Worm (Caenorhabditis elegans): ENCODE data around the gene T16G1.18.
A peak's percentile ranks its signal among the peaks of the same experiment; 100 is the strongest.

The T16G1.18 gene

DNA sequence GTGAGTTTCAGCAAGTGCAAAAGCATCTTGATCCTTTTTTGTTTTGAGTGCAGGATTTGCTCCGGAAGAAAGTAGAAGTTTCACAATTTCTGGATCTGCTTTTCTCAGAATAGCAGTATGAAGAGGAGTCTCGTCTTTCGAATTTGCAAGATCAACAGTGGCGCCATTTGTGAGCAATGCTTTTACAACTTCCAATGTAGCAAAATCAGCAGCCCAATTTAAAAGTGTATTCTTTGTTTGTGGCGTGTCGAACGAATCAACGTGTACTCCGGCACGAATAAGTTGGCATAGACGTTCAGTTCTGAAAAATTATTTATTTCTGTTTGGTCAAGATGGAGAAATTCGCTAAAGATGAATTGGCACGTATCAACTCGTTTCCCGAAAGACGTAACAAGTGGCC lies 1.5 kb upstream of the T16G1.18 start, which contains the start of gene T16G1.13:
TSS of gene T16G1.13 (plus strand) at position 301 of the 400 bp plus-strand sequence.
- TF ChIP-seq med-1 (GFP tag; optimal IDR thresholded peaks at IDR 0.05; ENCODE audit: insufficient read depth): no peak
- TF ChIP-seq cog-1 (tag; optimal IDR thresholded peaks at IDR 0.05): no peak
- TF ChIP-seq T22C8.4 (GFP tag; IDR thresholded peaks at IDR 0.05): no peak
- no peak for TF ChIP-seq klf-2 (GFP tag; conservative IDR thresholded peaks at IDR 0.05)
- no peak for TF ChIP-seq ztf-23 (GFP tag; IDR thresholded peaks at IDR 0.05)
- no peak for TF ChIP-seq flt-1 (GFP tag; IDR thresholded peaks at IDR 0.05)
- no peak for TF ChIP-seq ztf-29 (GFP tag; IDR thresholded peaks at IDR 0.05)
- no peak for TF ChIP-seq ref-1 (GFP tag; conservative IDR thresholded peaks at IDR 0.05)
- no peak for TF ChIP-seq tab-1 (GFP tag; IDR thresholded peaks at IDR 0.05)

DNA sequence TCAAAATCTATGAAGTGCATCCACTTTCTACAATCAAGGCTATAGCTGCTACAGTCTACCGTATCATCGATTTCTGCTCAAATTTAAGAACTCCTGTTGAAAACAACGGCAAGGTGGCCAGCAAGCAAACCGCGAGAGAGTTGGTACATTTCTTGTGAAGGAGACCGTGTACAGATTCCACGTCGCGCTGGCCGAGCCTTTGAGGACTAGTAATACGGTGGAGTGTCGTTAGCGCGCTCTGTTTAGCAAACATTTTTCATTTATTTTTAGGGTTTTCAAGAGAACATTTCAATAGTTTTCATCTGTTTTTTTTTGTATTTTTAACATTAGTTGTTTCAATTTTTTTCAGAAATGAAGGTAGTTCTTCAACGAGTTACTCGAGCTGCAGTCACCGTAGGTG lies 1.2 kb downstream of the T16G1.18 start, which contains the start of gene pqn-68:
TSS of gene pqn-68 (plus strand) at position 350 of the 400 bp plus-strand sequence.
- TF ChIP-seq ref-1 (GFP tag; conservative IDR thresholded peaks at IDR 0.05): no peak
- TF ChIP-seq tab-1 (GFP tag; IDR thresholded peaks at IDR 0.05): no peak
- no peak for TF ChIP-seq klf-2 (GFP tag; conservative IDR thresholded peaks at IDR 0.05)
- TF ChIP-seq flt-1 (GFP tag; IDR thresholded peaks at IDR 0.05): no peak
- TF ChIP-seq ztf-29 (GFP tag; IDR thresholded peaks at IDR 0.05): no peak
- TF ChIP-seq med-1 (GFP tag; optimal IDR thresholded peaks at IDR 0.05; ENCODE audit: insufficient read depth): no peak
- no peak for TF ChIP-seq T22C8.4 (GFP tag; IDR thresholded peaks at IDR 0.05)
- no peak for TF ChIP-seq cog-1 (tag; optimal IDR thresholded peaks at IDR 0.05)
- TF ChIP-seq ztf-23 (GFP tag; IDR thresholded peaks at IDR 0.05): no peak

DNA sequence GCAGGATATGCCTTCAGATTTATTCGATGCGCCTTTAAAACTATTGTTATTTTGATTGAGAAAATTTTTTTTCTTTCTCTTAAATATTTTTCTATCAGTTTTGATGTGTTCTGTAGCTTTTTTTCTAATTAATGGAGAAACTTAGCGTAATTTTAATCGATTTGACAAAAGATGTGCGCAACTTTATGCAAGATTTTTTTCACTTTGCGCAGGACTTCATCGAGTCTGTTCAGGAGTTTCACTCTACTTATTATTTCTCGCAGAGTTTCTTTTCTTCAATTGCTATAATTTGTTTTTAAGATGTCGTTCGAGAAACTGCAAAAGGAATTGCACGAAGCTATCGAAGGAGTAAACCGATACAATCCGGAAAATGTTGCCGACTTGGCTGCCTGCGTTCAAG lies 2.6 kb downstream of the T16G1.18 start, which contains the start of gene eif-3.K:
TSS of gene eif-3.K (plus strand) at position 301 of the 400 bp plus-strand sequence.
- no peak for TF ChIP-seq ztf-29 (GFP tag; IDR thresholded peaks at IDR 0.05)

DNA sequence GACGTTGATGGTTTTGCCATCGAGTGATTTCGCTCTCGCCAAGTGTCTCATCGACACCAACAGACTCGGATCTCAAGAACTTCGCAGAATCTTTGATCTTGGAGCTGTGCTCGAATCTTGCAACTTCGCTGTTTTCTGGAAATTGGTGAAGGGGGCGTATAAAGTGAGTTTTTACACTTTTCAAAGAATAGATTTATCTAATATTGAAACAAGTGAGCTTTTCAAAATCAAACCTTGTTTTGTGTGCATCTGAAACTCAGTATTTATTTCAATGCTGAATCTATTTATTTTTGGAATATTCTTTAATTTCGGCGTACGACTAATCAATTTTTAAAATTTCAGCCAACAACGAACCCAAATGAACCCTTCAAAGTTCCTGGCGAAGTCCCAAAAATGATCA lies 3.2 kb downstream of the T16G1.18 start:
- TF ChIP-seq flt-1 (GFP tag; IDR thresholded peaks at IDR 0.05): no peak
- no peak for TF ChIP-seq tab-1 (GFP tag; IDR thresholded peaks at IDR 0.05)
- TF ChIP-seq ztf-29 (GFP tag; IDR thresholded peaks at IDR 0.05): no peak
- no peak for TF ChIP-seq ztf-23 (GFP tag; IDR thresholded peaks at IDR 0.05)
- TF ChIP-seq klf-2 (GFP tag; conservative IDR thresholded peaks at IDR 0.05): no peak
- no peak for TF ChIP-seq T22C8.4 (GFP tag; IDR thresholded peaks at IDR 0.05)
- TF ChIP-seq ref-1 (GFP tag; conservative IDR thresholded peaks at IDR 0.05): no peak
- TF ChIP-seq cog-1 (tag; optimal IDR thresholded peaks at IDR 0.05): no peak
- TF ChIP-seq med-1 (GFP tag; optimal IDR thresholded peaks at IDR 0.05; ENCODE audit: insufficient read depth): no peak

DNA sequence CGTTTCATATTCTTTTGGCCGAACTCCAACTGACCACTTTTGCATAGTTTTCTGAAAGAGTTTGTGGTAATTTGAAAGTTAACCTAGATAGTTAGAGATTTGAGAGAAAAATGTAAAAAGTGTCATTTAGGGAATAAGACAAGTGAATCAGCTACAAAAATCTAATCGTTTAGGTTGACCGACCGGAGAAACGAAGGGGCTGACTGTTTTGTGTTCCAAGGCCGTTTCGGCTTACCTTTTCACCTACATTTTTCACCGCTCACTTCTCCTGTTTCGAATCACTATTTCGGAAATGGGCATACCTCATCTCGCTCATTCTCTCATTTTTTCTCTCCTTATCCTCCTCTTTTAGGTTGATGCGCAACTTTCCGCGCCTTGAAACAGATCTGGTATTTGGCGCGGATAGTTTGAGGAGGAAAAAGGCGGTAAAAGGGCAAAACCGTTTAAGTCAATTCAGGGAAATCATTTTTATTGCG lies 10.0 kb downstream of the T16G1.18 start, which contains the start of gene mpst-7:
TSS of gene mpst-7 (minus strand) at position 51 of the 476 bp plus-strand sequence.
- TF ChIP-seq ztf-29 (GFP tag; IDR thresholded peaks at IDR 0.05) (no peak), T22C8.4 (GFP tag; IDR thresholded peaks at IDR 0.05) (no peak), flt-1 (GFP tag; IDR thresholded peaks at IDR 0.05) (no peak), cog-1 (tag; optimal IDR thresholded peaks at IDR 0.05) (no peak), ztf-23 (GFP tag; IDR thresholded peaks at IDR 0.05) (no peak), klf-2 (GFP tag; conservative IDR thresholded peaks at IDR 0.05) (no peak), med-1 (GFP tag; optimal IDR thresholded peaks at IDR 0.05; ENCODE audit: insufficient read depth) (no peak), tab-1 (GFP tag; IDR thresholded peaks at IDR 0.05) (no peak), ref-1 (GFP tag; conservative IDR thresholded peaks at IDR 0.05) (no peak)

DNA sequence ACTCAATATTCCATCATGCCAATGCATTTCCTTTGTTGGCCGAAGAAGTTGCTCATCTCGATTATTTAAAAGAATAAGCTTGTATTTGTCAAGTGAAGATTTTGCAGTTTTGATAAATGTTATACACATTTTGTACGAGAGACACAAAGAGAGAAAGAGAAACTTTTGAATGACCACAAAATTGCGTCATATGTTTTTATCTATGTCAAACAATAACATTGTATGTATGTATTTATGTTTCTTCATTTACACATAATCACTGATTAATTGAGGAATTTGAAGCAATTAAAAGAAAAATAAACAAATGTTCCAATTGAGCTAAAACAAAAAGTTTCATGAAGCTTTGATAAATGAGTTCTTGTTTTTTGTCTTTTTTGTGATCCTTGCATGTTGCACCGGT lies 12.1 kb downstream of the T16G1.18 start, which contains the start of gene hrg-9:
TSS of gene hrg-9 (minus strand) at position 152 of the 400 bp plus-strand sequence.
- no peak for TF ChIP-seq med-1 (GFP tag; optimal IDR thresholded peaks at IDR 0.05; ENCODE audit: insufficient read depth)
- no peak for TF ChIP-seq ztf-29 (GFP tag; IDR thresholded peaks at IDR 0.05)
- TF ChIP-seq T22C8.4 (GFP tag; IDR thresholded peaks at IDR 0.05): no peak
- TF ChIP-seq ref-1 (GFP tag; conservative IDR thresholded peaks at IDR 0.05): no peak
- TF ChIP-seq tab-1 (GFP tag; IDR thresholded peaks at IDR 0.05): no peak
- no peak for TF ChIP-seq klf-2 (GFP tag; conservative IDR thresholded peaks at IDR 0.05)
- no peak for TF ChIP-seq cog-1 (tag; optimal IDR thresholded peaks at IDR 0.05)

DNA sequence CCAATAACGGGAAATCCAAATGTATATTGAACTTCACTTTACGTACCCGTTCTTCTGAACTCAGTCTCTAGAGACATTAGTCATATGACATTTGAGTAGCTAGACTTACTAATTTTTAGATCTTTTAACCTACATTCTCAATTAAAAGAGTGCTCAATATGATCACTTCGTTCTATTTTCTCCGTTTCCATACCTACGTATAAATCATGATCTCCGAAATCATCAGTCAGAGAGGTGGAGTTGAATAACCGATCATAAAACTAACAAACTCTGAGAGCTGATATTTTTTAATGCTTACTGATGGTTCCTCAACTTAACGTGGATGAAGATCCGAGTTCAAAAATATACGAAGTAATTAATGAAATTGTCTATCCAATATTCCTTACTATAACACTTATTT lies 13.0 kb downstream of the T16G1.18 start, which contains the start of gene srd-35:
TSS of gene srd-35 (plus strand) at position 301 of the 400 bp plus-strand sequence.
- no peak for TF ChIP-seq tab-1 (GFP tag; IDR thresholded peaks at IDR 0.05)
- TF ChIP-seq ztf-29 (GFP tag; IDR thresholded peaks at IDR 0.05): no peak
- TF ChIP-seq klf-2 (GFP tag; conservative IDR thresholded peaks at IDR 0.05): no peak
- no peak for TF ChIP-seq flt-1 (GFP tag; IDR thresholded peaks at IDR 0.05)
- TF ChIP-seq med-1 (GFP tag; optimal IDR thresholded peaks at IDR 0.05; ENCODE audit: insufficient read depth): no peak
- TF ChIP-seq ref-1 (GFP tag; conservative IDR thresholded peaks at IDR 0.05): no peak
- TF ChIP-seq ztf-23 (GFP tag; IDR thresholded peaks at IDR 0.05): no peak
- no peak for TF ChIP-seq T22C8.4 (GFP tag; IDR thresholded peaks at IDR 0.05)
- no peak for TF ChIP-seq cog-1 (tag; optimal IDR thresholded peaks at IDR 0.05)

DNA sequence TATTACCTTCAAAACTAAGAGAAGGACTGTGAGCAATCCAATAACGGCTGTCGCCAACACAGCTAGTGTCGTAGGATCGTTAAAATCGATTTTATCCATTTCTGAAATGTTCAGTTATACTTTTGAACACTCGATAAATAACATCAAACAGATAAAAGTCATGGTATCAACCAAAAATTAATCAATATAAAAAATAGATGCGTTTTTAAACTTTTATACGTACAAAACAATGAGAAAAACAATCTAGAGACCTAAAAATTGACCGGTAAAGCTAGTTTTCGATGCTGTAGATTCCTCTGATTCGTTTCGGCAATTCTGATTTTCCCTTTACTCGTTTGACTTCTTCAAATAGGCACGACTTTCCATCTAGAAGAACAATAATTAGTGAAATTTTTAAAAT lies 16.0 kb downstream of the T16G1.18 start, which contains the start of gene R186.3:
TSS of gene R186.3 (minus strand) at position 101 of the 400 bp plus-strand sequence.
- no peak for TF ChIP-seq tab-1 (GFP tag; IDR thresholded peaks at IDR 0.05)
- no peak for TF ChIP-seq T22C8.4 (GFP tag; IDR thresholded peaks at IDR 0.05)
- no peak for TF ChIP-seq klf-2 (GFP tag; conservative IDR thresholded peaks at IDR 0.05)
- TF ChIP-seq ref-1 (GFP tag; conservative IDR thresholded peaks at IDR 0.05): no peak

DNA sequence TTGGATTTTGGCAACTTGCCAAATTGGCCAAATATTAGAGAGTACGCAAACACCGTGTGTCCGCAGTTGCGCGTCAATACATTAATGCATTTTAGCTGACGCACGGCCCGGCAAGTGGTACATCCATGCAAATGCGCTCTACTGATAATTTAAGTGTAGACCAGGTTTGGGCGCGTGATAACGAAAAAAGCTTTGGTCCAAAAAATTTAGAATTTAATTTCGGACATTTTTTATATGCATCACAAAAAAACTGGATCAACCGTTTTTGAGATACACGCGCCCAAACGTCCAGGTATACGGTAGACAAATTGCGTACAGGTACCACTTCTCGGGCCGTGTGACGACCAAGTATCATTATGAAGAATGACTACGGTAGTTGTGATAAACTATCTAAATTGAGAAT lies 16.8 kb downstream of the T16G1.18 start, which contains the start of gene R186.8:
TSS of gene R186.8 (minus strand) at position 58 of the 403 bp plus-strand sequence.
- peak; percentile 52 for TF ChIP-seq cog-1 (tag; optimal IDR thresholded peaks at IDR 0.05)

DNA sequence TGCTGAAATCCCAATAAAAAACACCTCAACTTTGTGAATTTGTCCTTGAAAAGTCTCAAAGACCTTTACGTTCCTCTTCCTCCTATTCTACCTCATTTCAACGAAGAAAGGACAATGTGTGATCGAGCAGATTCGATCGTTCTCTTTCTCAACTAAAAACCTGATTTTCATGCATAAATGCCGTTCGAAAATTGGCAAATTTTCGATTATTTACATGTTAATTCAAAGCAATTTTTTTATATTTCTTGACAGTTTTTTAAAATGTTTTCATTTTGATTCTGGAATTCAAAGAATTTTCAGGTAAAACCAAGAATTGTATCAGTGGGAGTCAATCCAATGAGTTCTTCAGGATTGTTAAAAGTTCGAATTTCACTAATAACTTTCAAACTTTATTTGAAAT lies 17.5 kb downstream of the T16G1.18 start, which contains the start of gene lin-46:
TSS of gene lin-46 (plus strand) at position 301 of the 400 bp plus-strand sequence.
- TF ChIP-seq flt-1 (GFP tag; IDR thresholded peaks at IDR 0.05) (no peak), cog-1 (tag; optimal IDR thresholded peaks at IDR 0.05) (no peak), klf-2 (GFP tag; conservative IDR thresholded peaks at IDR 0.05) (no peak), ztf-29 (GFP tag; IDR thresholded peaks at IDR 0.05) (no peak), tab-1 (GFP tag; IDR thresholded peaks at IDR 0.05) (no peak), ref-1 (GFP tag; conservative IDR thresholded peaks at IDR 0.05) (no peak), ztf-23 (GFP tag; IDR thresholded peaks at IDR 0.05) (no peak), med-1 (GFP tag; optimal IDR thresholded peaks at IDR 0.05; ENCODE audit: insufficient read depth) (no peak), T22C8.4 (GFP tag; IDR thresholded peaks at IDR 0.05) (no peak)

All from whole organism, midembryonic.